Fruit fly (Drosophila melanogaster): ENCODE results near the gene RhoGAP92B.

Gene RhoGAP92B

DNA sequence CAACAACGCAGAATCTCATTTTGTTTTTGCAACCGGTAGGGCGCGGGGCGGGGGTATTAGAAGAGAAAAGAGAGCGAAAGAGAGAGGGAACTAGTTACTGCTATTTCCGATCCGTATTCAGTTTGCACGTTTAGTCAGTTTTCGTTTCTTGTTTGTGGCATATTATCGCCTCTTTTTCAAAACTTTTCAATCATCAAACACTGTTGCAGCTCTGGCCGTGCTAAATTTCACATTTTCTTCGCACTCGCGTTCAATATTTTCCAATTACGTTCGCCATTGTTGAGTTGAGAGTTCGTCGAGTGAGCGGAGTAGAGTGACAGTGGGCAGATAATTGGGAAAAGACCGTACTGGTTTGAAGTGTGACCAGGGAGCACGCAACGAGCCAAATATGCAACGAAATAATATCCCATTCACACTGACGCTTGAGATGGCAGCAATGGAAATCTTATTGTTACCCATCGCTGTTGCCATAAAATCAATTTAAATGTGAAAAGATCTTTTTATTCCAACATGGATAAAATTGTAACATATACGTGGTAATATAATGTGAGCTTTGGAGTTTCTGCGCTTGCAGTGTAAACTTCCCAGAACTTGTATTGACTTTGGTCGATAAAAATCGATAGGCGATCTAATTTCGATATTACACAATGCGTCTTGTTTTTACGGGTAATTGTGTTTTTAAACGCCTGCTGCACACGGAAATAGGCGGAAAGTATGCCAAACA, 43.8 kb upstream of the RhoGAP92B start, which contains the start of the genes Ire1 and Mrm2 (continued):
- TF ChIP-seq CG18599 (GFP tag; optimal IDR thresholded peaks at IDR 0.05) (peak; percentile 64), Abd-B (GFP tag; optimal IDR thresholded peaks at IDR 0.05) (peak; percentile 87), Atf-2 (GFP tag; optimal IDR thresholded peaks at IDR 0.05) (peak; percentile 84), disco-r (GFP tag; optimal IDR thresholded peaks at IDR 0.05) (peak; percentile 77), hbn (GFP tag; IDR thresholded peaks at IDR 0.05; ENCODE audit: partially characterized antibody) (peak; percentile 53; the same call in 1 of the 2 replicates), Opbp (GFP tag; IDR thresholded peaks at IDR 0.05; ENCODE audit: partially characterized antibody) (peak; percentile 50; the same call in 2 of the 3 replicates), CG10979 (tag; optimal IDR thresholded peaks at IDR 0.05) (peak; percentile 72), lmd (GFP tag; IDR thresholded peaks at IDR 0.05) (peak; percentile 85), Ets97D (GFP tag; optimal IDR thresholded peaks at IDR 0.05) (peak; percentile 91), Aef1 (GFP tag; IDR thresholded peaks at IDR 0.05) (peak; percentile 77), ac (GFP tag; optimal IDR thresholded peaks at IDR 0.05) (peak; percentile 26), CG8089 (GFP tag; optimal IDR thresholded peaks at IDR 0.05) (peak; percentile 61), zfh1 (GFP tag; IDR thresholded peaks at IDR 0.05) (peak; percentile 78; the same call in 2 of the 3 replicates), Hmr (GFP tag; optimal IDR thresholded peaks at IDR 0.05) (peak; percentile 77), CG14050 (GFP tag; IDR thresholded peaks at IDR 0.05) (peak; percentile 59; the same call in 1 of the 3 replicates), repo (GFP tag; optimal IDR thresholded peaks at IDR 0.05) (peak; percentile 75), CG10209 (GFP tag; optimal IDR thresholded peaks at IDR 0.05) (peak; percentile 67), yki (optimal IDR thresholded peaks at IDR 0.05) (no peak), CG32772 (GFP tag; IDR thresholded peaks at IDR 0.05) (peak; percentile 77), CG9437 (GFP tag; optimal IDR thresholded peaks at IDR 0.05) (peak; percentile 61), slp2 (GFP tag; optimal IDR thresholded peaks at IDR 0.05) (peak; percentile 85), CG2678 (tag; optimal IDR thresholded peaks at IDR 0.05) (peak; percentile 76), tx (GFP tag; optimal IDR thresholded peaks at IDR 0.05) (peak; percentile 91), vvl (GFP tag; IDR thresholded peaks at IDR 0.05) (peak; percentile 89), CG7928 (GFP tag; optimal IDR thresholded peaks at IDR 0.05) (peak; percentile 41), CG9932 (GFP tag; IDR thresholded peaks at IDR 0.05) (peak; percentile 93), CG4424 (GFP tag; optimal IDR thresholded peaks at IDR 0.05) (peak; percentile 76), CG10565 (GFP tag; optimal IDR thresholded peaks at IDR 0.05) (no peak), CG34376 (GFP tag; optimal IDR thresholded peaks at IDR 0.05) (peak; percentile 69), bbx (GFP tag; IDR thresholded peaks at IDR 0.05; ENCODE audit: partially characterized antibody) (peak; percentile 52), CG16813 (GFP tag; IDR thresholded peaks at IDR 0.05; ENCODE audit: partially characterized antibody) (peak; percentile 72), crol (GFP tag; IDR thresholded peaks at IDR 0.05) (peak; percentile 92), Neu2 (GFP tag; optimal IDR thresholded peaks at IDR 0.05; ENCODE audit: borderline replicate concordance) (no peak), tgo (GFP tag; IDR thresholded peaks at IDR 0.05) (peak; percentile 74), Myb (GFP tag; optimal IDR thresholded peaks at IDR 0.05) (peak; percentile 84), ATbp (GFP tag; optimal IDR thresholded peaks at IDR 0.05) (peak; percentile 12), row (GFP tag; IDR thresholded peaks at IDR 0.05) (peak; percentile 96), CG10543 (GFP tag; optimal IDR thresholded peaks at IDR 0.05) (peak; percentile 66), sd (tag; optimal IDR thresholded peaks at IDR 0.05) (peak; percentile 62), h (optimal IDR thresholded peaks at IDR 0.05) (no peak), prd (optimal IDR thresholded peaks at IDR 0.05) (no peak), prd (GFP tag; IDR thresholded peaks at IDR 0.05) (peak; percentile 88), CG12236 (GFP tag; optimal IDR thresholded peaks at IDR 0.05) (peak; percentile 71), exex (tag; optimal IDR thresholded peaks at IDR 0.05) (peak; percentile 46), phol (tag; optimal IDR thresholded peaks at IDR 0.05) (peak; percentile 91), Oli (tag; optimal IDR thresholded peaks at IDR 0.05) (peak; percentile 63), Hand (GFP tag; optimal IDR thresholded peaks at IDR 0.05) (no peak), Dek (tag; optimal IDR thresholded peaks at IDR 0.05) (peak; percentile 80), Hr51 (GFP tag; optimal IDR thresholded peaks at IDR 0.05) (peak; percentile 72 to 78)

Measured in whole organism, embryonic.